Worm (Caenorhabditis elegans): ENCODE data around the gene Y54G2A.76.

ce11 chrIV:2770067-2770466 is 39.1 kb upstream of the Y54G2A.76 start:
- TF ChIP-seq ztf-29 (GFP tag; IDR thresholded peaks at IDR 0.05): no peak
- TF ChIP-seq T22C8.4 (GFP tag; IDR thresholded peaks at IDR 0.05): no peak
- TF ChIP-seq flt-1 (GFP tag; IDR thresholded peaks at IDR 0.05): no peak
- no peak for TF ChIP-seq ztf-23 (GFP tag; IDR thresholded peaks at IDR 0.05)
- TF ChIP-seq cog-1 (tag; optimal IDR thresholded peaks at IDR 0.05): no peak
- no peak for TF ChIP-seq med-1 (GFP tag; optimal IDR thresholded peaks at IDR 0.05; ENCODE audit: insufficient read depth)
- TF ChIP-seq ref-1 (GFP tag; conservative IDR thresholded peaks at IDR 0.05): no peak

All from whole organism, midembryonic.